Fruit fly (Drosophila melanogaster): ENCODE measurements around the gene CarT.

The CarT gene

dm6 chr2L:20681648-20682098 lies 48.4 kb downstream of the CarT start, which contains the start of gene Cen (continued):
- TF ChIP-seq gcm2 (GFP tag; optimal IDR thresholded peaks at IDR 0.05) (no peak), CG8089 (GFP tag; optimal IDR thresholded peaks at IDR 0.05) (peak; percentile 10), sens (GFP tag) (peak; percentile 93)
